Worm (Caenorhabditis elegans): ENCODE measurements around the gene nhr-207.

ce11 chrV:12047735-12048134 is 48.2 kb upstream of the nhr-207 start:
- TF ChIP-seq nhr-237 (tag; optimal IDR thresholded peaks at IDR 0.05) (no peak), nfya-1 (tag; optimal IDR thresholded peaks at IDR 0.05; ENCODE audit: insufficient read depth) (no peak), pha-4 (tag; optimal IDR thresholded peaks at IDR 0.05) (no peak), unc-62 (GFP tag; optimal IDR thresholded peaks at IDR 0.05) (no peak), ztf-4 (tag; optimal IDR thresholded peaks at IDR 0.05) (no peak), nhr-12 (tag; optimal IDR thresholded peaks at IDR 0.05) (no peak), nhr-77 (tag; optimal IDR thresholded peaks at IDR 0.05) (no peak), R02D3.7 (tag; optimal IDR thresholded peaks at IDR 0.05) (no peak), snpc-4 (tag; optimal IDR thresholded peaks at IDR 0.05) (no peak)

All from whole organism, L3 larva.